Worm (Caenorhabditis elegans): ENCODE results near the gene T22E5.6.
A peak's percentile ranks its signal among the peaks of the same experiment; 100 is the strongest.

Gene T22E5.6

DNA sequence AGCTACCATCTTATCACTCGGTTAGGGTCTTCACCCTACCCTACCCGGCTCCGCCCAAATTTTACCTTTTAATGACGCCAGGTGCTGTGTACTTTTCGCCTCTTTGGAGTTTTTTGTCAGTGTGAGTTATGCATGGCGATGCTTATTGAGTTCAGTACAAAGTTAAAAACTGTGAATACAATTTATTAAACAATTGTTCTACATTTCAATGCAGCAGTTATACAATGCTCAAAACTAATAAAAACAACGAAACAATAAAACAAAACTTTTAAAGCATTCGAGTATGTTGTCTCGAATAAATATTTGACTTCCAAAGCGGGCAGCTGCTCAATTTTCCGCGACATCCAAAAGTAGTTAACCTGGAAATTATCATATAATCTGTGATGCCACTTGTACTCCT lies 14.3 kb upstream of the T22E5.6 start, which contains the start of gene ctsa-2:
TSS of gene ctsa-2 (minus strand) at position 101 of the 400 bp plus-strand sequence.
- TF ChIP-seq irx-1 (tag; optimal IDR thresholded peaks at IDR 0.05) = no peak
- no peak for TF ChIP-seq efl-1 (optimal IDR thresholded peaks at IDR 0.05)
- TF ChIP-seq efl-1 (GFP tag; optimal IDR thresholded peaks at IDR 0.05 in 1 of 2) = peak in 1 of 2 experiments; percentile 38

- peak; percentile 88 for TF ChIP-seq elt-2 (tag; optimal IDR thresholded peaks at IDR 0.05)
- TF ChIP-seq nhr-237 (tag; optimal IDR thresholded peaks at IDR 0.05) = no peak
These were observed 13.3 kb upstream of the T22E5.6 start for ce11 chrX:6429552-6429951.

ce11 chrX:6427147-6427546 lies 10.9 kb upstream of the T22E5.6 start:
- TF ChIP-seq ztf-11 (tag; optimal IDR thresholded peaks at IDR 0.05) (no peak), nhr-237 (tag; optimal IDR thresholded peaks at IDR 0.05) (no peak), elt-2 (tag; optimal IDR thresholded peaks at IDR 0.05) (peak; percentile 91), lsy-2 (tag; optimal IDR thresholded peaks at IDR 0.05) (peak in 1 of 2 experiments; percentile 22), nhr-90 (tag; optimal IDR thresholded peaks at IDR 0.05; ENCODE audit: poor library complexity) (peak; percentile 1), lin-14 (GFP tag; optimal IDR thresholded peaks at IDR 0.05) (peak; percentile 5), ama-1 (optimal IDR thresholded peaks at IDR 0.05) (no peak), skn-1 (tag; optimal IDR thresholded peaks at IDR 0.05) (no peak), blmp-1 (tag; optimal IDR thresholded peaks at IDR 0.05) (no peak), jun-1 (tag; optimal IDR thresholded peaks at IDR 0.05) (no peak), nhr-76 (tag; optimal IDR thresholded peaks at IDR 0.05) (no peak), pqm-1 (tag; optimal IDR thresholded peaks at IDR 0.05) (peak; percentile 22)

ce11 chrX:6420681-6421080 lies 4.5 kb upstream of the T22E5.6 start, which contains the start of gene K10C2.12:
K10C2.12 (minus strand) TSS chrX:6420781.
- TF ChIP-seq nhr-71 (tag; optimal IDR thresholded peaks at IDR 0.05) = no peak
- no peak for TF ChIP-seq unc-98 (GFP tag; IDR thresholded peaks at IDR 0.05)
- TF ChIP-seq nhr-237 (tag; optimal IDR thresholded peaks at IDR 0.05) = no peak
- TF ChIP-seq lin-14 (GFP tag; optimal IDR thresholded peaks at IDR 0.05) = no peak
- no peak for TF ChIP-seq F16B12.6 (tag; optimal IDR thresholded peaks at IDR 0.05)
- TF ChIP-seq dsc-1 (tag; optimal IDR thresholded peaks at IDR 0.05) = no peak
- TF ChIP-seq irx-1 (tag; optimal IDR thresholded peaks at IDR 0.05) = no peak
- TF ChIP-seq egl-13 (tag; optimal IDR thresholded peaks at IDR 0.05) = no peak
- no peak for TF ChIP-seq Y116A8C.19 (tag; optimal IDR thresholded peaks at IDR 0.05; ENCODE audit: borderline replicate concordance)
- no peak for TF ChIP-seq pax-3 (tag; optimal IDR thresholded peaks at IDR 0.05)
- TF ChIP-seq xbp-1 (tag; optimal IDR thresholded peaks at IDR 0.05) = no peak
- no peak for TF ChIP-seq rnt-1 (tag; optimal IDR thresholded peaks at IDR 0.05)
- TF ChIP-seq tlp-1 (tag; optimal IDR thresholded peaks at IDR 0.05) = no peak

ce11 chrX:6419113-6419512 lies 2.9 kb upstream of the T22E5.6 start:
- TF ChIP-seq dsc-1 (tag; optimal IDR thresholded peaks at IDR 0.05) = peak; percentile 35
- no peak for TF ChIP-seq hpl-2 (GFP tag; optimal IDR thresholded peaks at IDR 0.05)
- TF ChIP-seq lin-14 (GFP tag; optimal IDR thresholded peaks at IDR 0.05) = peak; percentile 48
- no peak for TF ChIP-seq lin-13 (GFP tag; optimal IDR thresholded peaks at IDR 0.05)
- peak; percentile 64 for TF ChIP-seq fkh-10 (GFP tag; optimal IDR thresholded peaks at IDR 0.05)
- TF ChIP-seq hlh-17 (GFP tag; optimal IDR thresholded peaks at IDR 0.05; ENCODE audit: borderline replicate concordance) = no peak

DNA sequence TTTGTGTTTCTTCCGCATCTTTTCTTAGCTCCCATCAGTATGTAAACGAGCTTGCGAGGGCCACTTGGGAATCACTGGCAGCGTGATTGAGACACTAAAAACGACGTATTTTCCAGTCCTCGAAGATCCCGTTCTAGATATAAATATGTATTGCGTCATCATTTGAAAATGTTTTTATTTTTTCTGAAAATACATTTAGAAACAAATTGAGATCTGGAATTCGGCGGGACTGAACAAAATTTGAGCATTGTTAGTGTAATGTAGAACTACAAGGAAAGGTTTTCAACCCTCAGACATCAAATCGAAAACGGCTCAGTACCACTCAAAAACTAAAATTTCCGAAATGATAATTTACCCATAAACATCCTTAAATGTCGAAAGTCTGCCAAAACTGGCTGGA lies 2.6 kb downstream of the T22E5.6 start:
- TF ChIP-seq aha-1 (tag; optimal IDR thresholded peaks at IDR 0.05) (no peak), elt-3 (tag; optimal IDR thresholded peaks at IDR 0.05) (no peak), snu-23 (GFP tag; optimal IDR thresholded peaks at IDR 0.05) (no peak), efl-1 (optimal IDR thresholded peaks at IDR 0.05) (no peak), efl-1 (GFP tag; optimal IDR thresholded peaks at IDR 0.05 in 1 of 2) (peak in 1 of 2 experiments; percentile 1), aly-2 (tag; optimal IDR thresholded peaks at IDR 0.05) (no peak), ceh-82 (tag; optimal IDR thresholded peaks at IDR 0.05) (no peak), nhr-71 (tag; optimal IDR thresholded peaks at IDR 0.05) (no peak), egl-27 (tag; optimal IDR thresholded peaks at IDR 0.05) (no peak), unc-30 (tag; optimal IDR thresholded peaks at IDR 0.05) (no peak), irx-1 (tag; optimal IDR thresholded peaks at IDR 0.05) (no peak), lin-14 (GFP tag; optimal IDR thresholded peaks at IDR 0.05) (peak; percentile 34), mef-2 (tag; optimal IDR thresholded peaks at IDR 0.05) (no peak), mdl-1 (tag; optimal IDR thresholded peaks at IDR 0.05) (no peak)
